ENCODE assay signal across 5 fruit fly cellular contexts in genomic region chrX:10263165-10263956, dm6.
TF ChIP-seq lines count a peak whose summit lies in the region.

Hk (minus strand) TSS chrX:10263485.

- no peak for TF ChIP-seq CTCF in whole organism, embryonic (GFP tag; optimal IDR thresholded peaks at IDR 0.05; lab: Kevin White, UChicago)

TF ChIP-seq in whole organism, adult, 20 proteins besides CTCF, POLR2A, EP300 and RAD21 (continues in another document):
- TF ChIP-seq CG7101 (tag; optimal IDR thresholded peaks at IDR 0.05; lab: Kevin White, UChicago) (peak; percentile 75), cnc (optimal IDR thresholded peaks at IDR 0.05; lab: Kevin White, UChicago) (no peak), cic (GFP tag; optimal IDR thresholded peaks at IDR 0.05; lab: Kevin White, UChicago) (no peak), Hr96 (GFP tag; optimal IDR thresholded peaks at IDR 0.05; lab: Kevin White, UChicago) (peak; percentile 84), CG12768 (GFP tag; optimal IDR thresholded peaks at IDR 0.05; lab: Kevin White, UChicago) (peak; percentile 44), CG11617 (GFP tag; optimal IDR thresholded peaks at IDR 0.05; lab: Kevin White, UChicago) (peak; percentile 76), CG7045 (GFP tag; optimal IDR thresholded peaks at IDR 0.05; lab: Kevin White, UChicago) (peak; percentile 78), tj (GFP tag; optimal IDR thresholded peaks at IDR 0.05; lab: Kevin White, UChicago) (peak; percentile 68), ovo (GFP tag; optimal IDR thresholded peaks at IDR 0.05; lab: Kevin White, UChicago) (no peak), CG33017 (tag; optimal IDR thresholded peaks at IDR 0.05; lab: Kevin White, UChicago) (peak; percentile 66), CG5204 (GFP tag; optimal IDR thresholded peaks at IDR 0.05; lab: Kevin White, UChicago) (peak; percentile 80), CG14711 (tag; optimal IDR thresholded peaks at IDR 0.05; lab: Kevin White, UChicago) (peak; percentile 78), bab1 (GFP tag; optimal IDR thresholded peaks at IDR 0.05; lab: Kevin White, UChicago) (peak; percentile 22), Clk (GFP tag; optimal IDR thresholded peaks at IDR 0.05; lab: Kevin White, UChicago) (peak; percentile 10), pad (GFP tag; optimal IDR thresholded peaks at IDR 0.05; lab: Kevin White, UChicago) (peak; percentile 60), Mnt (GFP tag; optimal IDR thresholded peaks at IDR 0.05; lab: Kevin White, UChicago) (peak; percentile 64), kay (GFP tag; lab: Kevin White, UChicago; ENCODE audit: borderline replicate concordance) (peak; percentile 71), toe (GFP tag; optimal IDR thresholded peaks at IDR 0.05; lab: Kevin White, UChicago) (peak; percentile 40)

TF ChIP-seq in whole organism, embryonic, 481 proteins besides CTCF, POLR2A, EP300 and RAD21 (continues in another document):
- peak; percentile 80 for TF ChIP-seq sens (GFP tag; lab: Kevin White, UChicago)
- TF ChIP-seq zf30C (GFP tag; optimal IDR thresholded peaks at IDR 0.05; lab: Kevin White, UChicago): peak; percentile 57
- no peak for TF ChIP-seq CG12744 (GFP tag; optimal IDR thresholded peaks at IDR 0.05; lab: Kevin White, UChicago)
- peak; percentile 41 for TF ChIP-seq CG13624 (GFP tag; optimal IDR thresholded peaks at IDR 0.05; lab: Kevin White, UChicago)
- no peak for TF ChIP-seq CG31388 (GFP tag; optimal IDR thresholded peaks at IDR 0.05; lab: Kevin White, UChicago)
- TF ChIP-seq CG10543 (GFP tag; optimal IDR thresholded peaks at IDR 0.05; lab: Kevin White, UChicago): peak; percentile 32
- TF ChIP-seq Fer1 (GFP tag; optimal IDR thresholded peaks at IDR 0.05; lab: Kevin White, UChicago): peak; percentile 54
- peak; percentile 21; the same call in 1 of the 2 replicates for TF ChIP-seq CG9932 (GFP tag; IDR thresholded peaks at IDR 0.05; lab: Robert Waterston, UW)
- no peak for TF ChIP-seq CG12071 (GFP tag; optimal IDR thresholded peaks at IDR 0.05; lab: Kevin White, UChicago)
- TF ChIP-seq fd64A (GFP tag; optimal IDR thresholded peaks at IDR 0.05; lab: Kevin White, UChicago): no peak
- TF ChIP-seq pan (optimal IDR thresholded peaks at IDR 0.05; lab: Kevin White, UChicago): no peak
- no peak for TF ChIP-seq pan (GFP tag; optimal IDR thresholded peaks at IDR 0.05 in 1 of 2, IDR thresholded peaks at IDR 0.05 in 1 of 2)
- no peak for TF ChIP-seq B-H2 (GFP tag; optimal IDR thresholded peaks at IDR 0.05; lab: Kevin White, UChicago)
- peak; percentile 15 to 50 for TF ChIP-seq dpn (GFP tag; optimal IDR thresholded peaks at IDR 0.05; lab: Kevin White, UChicago)
- TF ChIP-seq Sox102F (GFP tag; optimal IDR thresholded peaks at IDR 0.05; lab: Kevin White, UChicago): peak; percentile 38
- peak; percentile 58 for TF ChIP-seq Meics (GFP tag; optimal IDR thresholded peaks at IDR 0.05; lab: Kevin White, UChicago)
- peak; percentile 11 for TF ChIP-seq chn (GFP tag; optimal IDR thresholded peaks at IDR 0.05; lab: Kevin White, UChicago)
- TF ChIP-seq CG3847 (GFP tag; IDR thresholded peaks at IDR 0.05; lab: Robert Waterston, UW): 0 out of 2 replicates have a peak, but pooled peaks have one; percentile 18

TF ChIP-seq in whole organism, prepupa, 60 proteins besides CTCF, POLR2A, EP300 and RAD21 (continues in another document):
- TF ChIP-seq lz (GFP tag; optimal IDR thresholded peaks at IDR 0.05; lab: Kevin White, UChicago) (peak; percentile 77), cyc (GFP tag; optimal IDR thresholded peaks at IDR 0.05; lab: Kevin White, UChicago) (peak; percentile 76), Blimp-1 (GFP tag; optimal IDR thresholded peaks at IDR 0.05; lab: Kevin White, UChicago) (no peak), CG3919 (GFP tag; optimal IDR thresholded peaks at IDR 0.05; lab: Kevin White, UChicago) (peak; percentile 88), Sox102F (GFP tag; optimal IDR thresholded peaks at IDR 0.05; lab: Kevin White, UChicago) (peak; percentile 60), CG8119 (GFP tag; IDR thresholded peaks at IDR 0.05; lab: Robert Waterston, UW) (peak; percentile 90), Ets21C (GFP tag; optimal IDR thresholded peaks at IDR 0.05; lab: Kevin White, UChicago) (peak; percentile 36), CG31627 (GFP tag; optimal IDR thresholded peaks at IDR 0.05; lab: Kevin White, UChicago) (peak; percentile 63), eg (GFP tag; IDR thresholded peaks at IDR 0.05; lab: Robert Waterston, UW) (peak; percentile 95), Sox15 (GFP tag; optimal IDR thresholded peaks at IDR 0.05; lab: Kevin White, UChicago) (peak; percentile 56), fd85E (GFP tag; optimal IDR thresholded peaks at IDR 0.05; lab: Kevin White, UChicago) (peak; percentile 36), Gug (GFP tag; IDR thresholded peaks at IDR 0.05; lab: Robert Waterston, UW) (peak; percentile 92), CG6808 (GFP tag; optimal IDR thresholded peaks at IDR 0.05; lab: Kevin White, UChicago) (peak; percentile 79), Eip75B (GFP tag; optimal IDR thresholded peaks at IDR 0.05; lab: Kevin White, UChicago) (peak; percentile 86), CG15336 (GFP tag; IDR thresholded peaks at IDR 0.05; lab: Robert Waterston, UW) (peak; percentile 95), CG6792 (GFP tag; optimal IDR thresholded peaks at IDR 0.05; lab: Kevin White, UChicago) (peak; percentile 80), salr (GFP tag; optimal IDR thresholded peaks at IDR 0.05; lab: Kevin White, UChicago) (peak; percentile 72 to 77), CG16779 (tag; optimal IDR thresholded peaks at IDR 0.05; lab: Kevin White, UChicago) (peak; percentile 78), Smox (GFP tag; optimal IDR thresholded peaks at IDR 0.05; lab: Kevin White, UChicago) (peak; percentile 59), CG3032 (tag; optimal IDR thresholded peaks at IDR 0.05; lab: Kevin White, UChicago) (peak; percentile 80)

TF ChIP-seq in whole organism, pupa, 21 proteins besides CTCF, POLR2A, EP300 and RAD21:
- peak; percentile 90 for TF ChIP-seq CG34367 (tag; optimal IDR thresholded peaks at IDR 0.05; lab: Kevin White, UChicago)
- TF ChIP-seq CG8301 (tag; optimal IDR thresholded peaks at IDR 0.05; lab: Kevin White, UChicago): peak; percentile 91
- TF ChIP-seq CG15710 (tag; optimal IDR thresholded peaks at IDR 0.05; lab: Kevin White, UChicago): peak; percentile 82
- peak; percentile 56; the same call in 1 of the 2 replicates for TF ChIP-seq CG10348 (GFP tag; IDR thresholded peaks at IDR 0.05; lab: Robert Waterston, UW)
- TF ChIP-seq Snoo (tag; optimal IDR thresholded peaks at IDR 0.05; lab: Kevin White, UChicago): peak; percentile 54
- TF ChIP-seq D1 (tag; optimal IDR thresholded peaks at IDR 0.05; lab: Kevin White, UChicago): peak; percentile 67
- TF ChIP-seq Pif1A (GFP tag; optimal IDR thresholded peaks at IDR 0.05; lab: Kevin White, UChicago): peak; percentile 86
- peak; percentile 79 for TF ChIP-seq Pif1B (GFP tag; optimal IDR thresholded peaks at IDR 0.05; lab: Kevin White, UChicago)
- TF ChIP-seq CG32121 (GFP tag; IDR thresholded peaks at IDR 0.05; lab: Robert Waterston, UW): peak; percentile 94
- peak; percentile 66 for TF ChIP-seq gl (tag; optimal IDR thresholded peaks at IDR 0.05; lab: Kevin White, UChicago)
- peak; percentile 90 for TF ChIP-seq CG12605 (GFP tag; IDR thresholded peaks at IDR 0.05; lab: Robert Waterston, UW)
- peak; percentile 90 for TF ChIP-seq fd96Ca (GFP tag; IDR thresholded peaks at IDR 0.05; lab: Robert Waterston, UW)
- TF ChIP-seq rn (GFP tag; IDR thresholded peaks at IDR 0.05; lab: Robert Waterston, UW): peak; percentile 77
- TF ChIP-seq CG17806 (tag; optimal IDR thresholded peaks at IDR 0.05; lab: Kevin White, UChicago): peak; percentile 88
- TF ChIP-seq CG9948 (tag; optimal IDR thresholded peaks at IDR 0.05; lab: Kevin White, UChicago): peak; percentile 85
- peak; percentile 54 for TF ChIP-seq CG13204 (GFP tag; optimal IDR thresholded peaks at IDR 0.05; lab: Kevin White, UChicago)
- peak; percentile 86 for TF ChIP-seq EcR (GFP tag; optimal IDR thresholded peaks at IDR 0.05; lab: Kevin White, UChicago)
- peak; percentile 87 for TF ChIP-seq CG8159 (tag; optimal IDR thresholded peaks at IDR 0.05; lab: Kevin White, UChicago)
- TF ChIP-seq CG4496 (GFP tag; IDR thresholded peaks at IDR 0.05; lab: Robert Waterston, UW): peak; percentile 95
- peak; percentile 93 for TF ChIP-seq Ets98B (GFP tag; IDR thresholded peaks at IDR 0.05; lab: Robert Waterston, UW)
- peak; percentile 91 for TF ChIP-seq CG14655 (GFP tag; optimal IDR thresholded peaks at IDR 0.05; lab: Kevin White, UChicago)

TF ChIP-seq in whole organism, wandering third instar larva, 38 proteins besides CTCF, POLR2A, EP300 and RAD21:
- TF ChIP-seq Hnf4 (GFP tag; optimal IDR thresholded peaks at IDR 0.05; lab: Kevin White, UChicago) (peak; percentile 35), fru (GFP tag; optimal IDR thresholded peaks at IDR 0.05; lab: Kevin White, UChicago) (peak; percentile 78), Sp1 (GFP tag; optimal IDR thresholded peaks at IDR 0.05; lab: Kevin White, UChicago) (peak; percentile 65), sv (GFP tag; optimal IDR thresholded peaks at IDR 0.05; lab: Kevin White, UChicago) (peak; percentile 29), Dif (GFP tag; optimal IDR thresholded peaks at IDR 0.05; lab: Kevin White, UChicago; ENCODE audit: partially characterized antibody) (no peak), h (GFP tag; optimal IDR thresholded peaks at IDR 0.05; lab: Kevin White, UChicago) (peak; percentile 83), sage (GFP tag; optimal IDR thresholded peaks at IDR 0.05; lab: Kevin White, UChicago) (peak; percentile 22), CG32264 (GFP tag; optimal IDR thresholded peaks at IDR 0.05; lab: Kevin White, UChicago) (peak; percentile 32), br (GFP tag; optimal IDR thresholded peaks at IDR 0.05; lab: Kevin White, UChicago) (peak; percentile 70), Abd-B (GFP tag; optimal IDR thresholded peaks at IDR 0.05; lab: Kevin White, UChicago) (no peak), Rel (GFP tag; optimal IDR thresholded peaks at IDR 0.05; lab: Kevin White, UChicago) (no peak), Rel (tag; optimal IDR thresholded peaks at IDR 0.05; lab: Kevin White, UChicago) (no peak), psq (GFP tag; optimal IDR thresholded peaks at IDR 0.05; lab: Kevin White, UChicago) (peak; percentile 33), ey (GFP tag; optimal IDR thresholded peaks at IDR 0.05; lab: Kevin White, UChicago) (peak; percentile 75), HLH106 (tag; optimal IDR thresholded peaks at IDR 0.05; lab: Kevin White, UChicago) (peak; percentile 36), rgr (GFP tag; optimal IDR thresholded peaks at IDR 0.05; lab: Kevin White, UChicago) (peak; percentile 79), N (GFP tag; optimal IDR thresholded peaks at IDR 0.05; lab: Kevin White, UChicago) (no peak), dmrt93B (GFP tag; optimal IDR thresholded peaks at IDR 0.05; lab: Kevin White, UChicago) (peak; percentile 19), foxo (GFP tag; optimal IDR thresholded peaks at IDR 0.05; lab: Kevin White, UChicago) (peak in 1 of 2 experiments; percentile 73), OdsH (GFP tag; optimal IDR thresholded peaks at IDR 0.05; lab: Kevin White, UChicago) (peak; percentile 64), CrebA (GFP tag; optimal IDR thresholded peaks at IDR 0.05; lab: Kevin White, UChicago; ENCODE audit: borderline replicate concordance) (no peak), Jra (GFP tag; optimal IDR thresholded peaks at IDR 0.05; lab: Kevin White, UChicago) (no peak)
